Fruit fly (Drosophila melanogaster) whole organism, embryonic: ENCODE results near the gene nAChRalpha3.

Experiments used
- Abd-B ChIP-seq: fragments of 200-800 bp; sonication (Bioruptor generic); optimal IDR thresholded peaks from 2 replicates; lab custom pipeline; 2018; ENCODE audit warnings: missing biosample characterization, mild to moderate bottlenecking, missing genetic modification characterization, moderate library complexity
- B-H2 ChIP-seq: fragments of 200-800 bp; sonication (Bioruptor generic); optimal IDR thresholded peaks from 2 replicates; lab custom pipeline; 2018; ENCODE audit warnings: missing biosample characterization, mild to moderate bottlenecking, missing genetic modification characterization
- CG10147 ChIP-seq: fragments of 200-800 bp; sonication (Bioruptor generic); optimal IDR thresholded peaks from 2 replicates; lab custom pipeline; 2019; ENCODE audit warnings: missing biosample characterization, mild to moderate bottlenecking, missing genetic modification characterization, moderate library complexity
- CG11247 ChIP-seq: fragments of 200-800 bp; sonication (Bioruptor generic); IDR thresholded peaks from 2 replicates; pipeline ENCODE4 v1.3.6; 2022; ENCODE audit warnings: missing biosample characterization, missing genetic modification characterization
- CG14965 ChIP-seq: fragments of 200-800 bp; sonication (Bioruptor generic); optimal IDR thresholded peaks from 2 replicates; lab custom pipeline; 2016; ENCODE audit warnings: missing biosample characterization, missing genetic modification characterization, borderline replicate concordance
- CG15696 ChIP-seq: fragments of 200-800 bp; sonication (Bioruptor generic); optimal IDR thresholded peaks from 2 replicates; lab custom pipeline; 2019; ENCODE audit warnings: missing biosample characterization, mild to moderate bottlenecking, missing genetic modification characterization, moderate library complexity
- CG31365 ChIP-seq: fragments of 200-800 bp; sonication (Bioruptor generic); optimal IDR thresholded peaks from 2 replicates; lab custom pipeline; 2018; ENCODE audit warnings: missing biosample characterization, mild to moderate bottlenecking, missing genetic modification characterization
- CG32532 ChIP-seq: fragments of 200-800 bp; sonication (Bioruptor generic); IDR thresholded peaks from 2 replicates; pipeline ENCODE4 v1.3.6; 2022; ENCODE audit warnings: missing biosample characterization, missing genetic modification characterization
- CG33213 ChIP-seq: fragments of 200-800 bp; sonication (Bioruptor generic); optimal IDR thresholded peaks from 3 replicates; lab custom pipeline; 2016; ENCODE audit warnings: missing biosample characterization, missing genetic modification characterization
- CG3407 ChIP-seq: fragments of 200-800 bp; sonication (Bioruptor generic); optimal IDR thresholded peaks from 2 replicates; lab custom pipeline; 2018; ENCODE audit warnings: missing biosample characterization, mild to moderate bottlenecking, missing genetic modification characterization
- CG4707 ChIP-seq: fragments of 200-800 bp; sonication (Bioruptor generic); optimal IDR thresholded peaks from 2 replicates; lab custom pipeline; 2018; ENCODE audit warnings: missing biosample characterization, mild to moderate bottlenecking, missing genetic modification characterization, moderate library complexity
- CG6765 ChIP-seq: fragments of 200-800 bp; sonication (Bioruptor generic); optimal IDR thresholded peaks from 3 replicates; lab custom pipeline; 2017; ENCODE audit warnings: missing biosample characterization, mild to moderate bottlenecking, missing genetic modification characterization
- CG6854 ChIP-seq: fragments of 200-800 bp; sonication (Bioruptor generic); optimal IDR thresholded peaks from 3 replicates; lab custom pipeline; 2017; ENCODE audit warnings: missing biosample characterization, mild to moderate bottlenecking, missing genetic modification characterization
- CG9797 ChIP-seq: fragments of 200-800 bp; sonication (Bioruptor generic); optimal IDR thresholded peaks from 3 replicates; lab custom pipeline; 2018; ENCODE audit warnings: missing biosample characterization, mild to moderate bottlenecking, missing genetic modification characterization
- D ChIP-seq, 2 experiments: fragments of 200-800 bp in 1 of 2; fragments of >200 bp in 1 of 2; sonication (Bioruptor generic) in 1 of 2; optimal IDR thresholded peaks; 2 replicates in 1 of 2; 3 replicates in 1 of 2; lab custom pipeline; 2017; ENCODE audit warnings: mild to moderate bottlenecking in 1 of 2, missing biosample characterization in 1 of 2, missing genetic modification characterization in 1 of 2, missing genetic modification reagents in 1 of 2
- ERR ChIP-seq: fragments of 200-800 bp; sonication (Bioruptor generic); optimal IDR thresholded peaks from 2 replicates; lab custom pipeline; 2016; ENCODE audit warnings: missing biosample characterization, missing genetic modification characterization
- Fer3 ChIP-seq: fragments of 200-800 bp; sonication (Bioruptor generic); optimal IDR thresholded peaks from 2 replicates; lab custom pipeline; 2018; ENCODE audit warnings: missing biosample characterization, mild to moderate bottlenecking, missing genetic modification characterization, moderate library complexity
- HLH3B ChIP-seq: fragments of 200-800 bp; sonication (Bioruptor generic); IDR thresholded peaks from 2 replicates; pipeline ENCODE4 v1.3.6; 2022; ENCODE audit warnings: missing biosample characterization, missing genetic modification characterization
- Hand ChIP-seq: fragments of 200-800 bp; sonication (Bioruptor generic); optimal IDR thresholded peaks from 2 replicates; lab custom pipeline; 2017; ENCODE audit warnings: mild to moderate bottlenecking, missing biosample characterization, missing genetic modification reagents, missing genetic modification characterization
- Hmr ChIP-seq: fragments of 200-800 bp; sonication (Bioruptor generic); optimal IDR thresholded peaks from 3 replicates; lab custom pipeline; 2017; ENCODE audit warnings: mild to moderate bottlenecking, missing biosample characterization, missing genetic modification reagents, missing genetic modification characterization
- Jarid2 ChIP-seq: fragments of 200-800 bp; sonication (Bioruptor generic); optimal IDR thresholded peaks from 3 replicates; lab custom pipeline; 2017; ENCODE audit warnings: mild to moderate bottlenecking, missing biosample characterization, missing genetic modification reagents, missing genetic modification characterization
- Six4 ChIP-seq: fragments of 200-800 bp; sonication (Bioruptor generic); optimal IDR thresholded peaks from 2 replicates; lab custom pipeline; 2016; ENCODE audit warnings: missing biosample characterization, missing genetic modification characterization
- Vsx1 ChIP-seq: fragments of 200-800 bp; sonication (Bioruptor generic); optimal IDR thresholded peaks from 2 replicates; lab custom pipeline; 2017; ENCODE audit warnings: missing biosample characterization, mild to moderate bottlenecking, missing genetic modification characterization, missing genetic modification reagents
- YL-1 ChIP-seq: fragments of 200-800 bp; sonication (Bioruptor generic); optimal IDR thresholded peaks from 3 replicates; lab custom pipeline; 2017; ENCODE audit warnings: missing biosample characterization, mild to moderate bottlenecking, missing genetic modification characterization
- ara ChIP-seq: fragments of 200-800 bp; sonication (Bioruptor generic); IDR thresholded peaks from 2 replicates; pipeline ENCODE4 v1.3.6; 2022; ENCODE audit warnings: missing biosample characterization, missing genetic modification characterization
- chif ChIP-seq, 2 experiments: fragments of 200-800 bp; sonication (Bioruptor generic); optimal IDR thresholded peaks; 3 replicates each; lab custom pipeline; 2016; ENCODE audit warnings: missing biosample characterization in 2 of 2, missing genetic modification characterization in 2 of 2
- ci ChIP-seq: fragments of 200-800 bp; sonication (Bioruptor generic); IDR thresholded peaks from 3 replicates; pipeline ENCODE4 v1.3.6; 2022; ENCODE audit warnings: missing biosample characterization, missing genetic modification characterization
- crc ChIP-seq: fragments of 200-800 bp; sonication (Bioruptor generic); optimal IDR thresholded peaks from 2 replicates; lab custom pipeline; 2016; ENCODE audit warnings: missing biosample characterization, missing genetic modification characterization
- dan ChIP-seq: fragments of 200-800 bp; sonication (Bioruptor generic); IDR thresholded peaks from 2 replicates; pipeline ENCODE4 v1.3.6; 2022; ENCODE audit warnings: missing biosample characterization, missing genetic modification characterization
- disco-r ChIP-seq: fragments of 200-800 bp; sonication (Bioruptor generic); optimal IDR thresholded peaks from 2 replicates; lab custom pipeline; 2016; ENCODE audit warnings: missing biosample characterization, missing genetic modification characterization
- dm ChIP-seq: fragments of 200-800 bp; sonication (Bioruptor generic); optimal IDR thresholded peaks from 3 replicates; lab custom pipeline; 2016; ENCODE audit warnings: missing biosample characterization, missing genetic modification characterization
- ewg ChIP-seq: fragments of 200-800 bp; sonication (Bioruptor generic); optimal IDR thresholded peaks from 3 replicates; lab custom pipeline; 2017; ENCODE audit warnings: mild to moderate bottlenecking, missing biosample characterization, missing genetic modification reagents, missing genetic modification characterization
- gce ChIP-seq: fragments of 200-800 bp; sonication (Bioruptor generic); IDR thresholded peaks from 3 replicates; pipeline ENCODE4 v1.3.6; 2022; ENCODE audit warnings: missing biosample characterization, missing genetic modification characterization
- ind ChIP-seq: fragments of 200-800 bp; sonication (Bioruptor generic); optimal IDR thresholded peaks from 3 replicates; lab custom pipeline; 2016; ENCODE audit warnings: missing biosample characterization, missing genetic modification characterization
- inv ChIP-seq: fragments of 200-800 bp; sonication (Bioruptor generic); IDR thresholded peaks from 2 replicates; pipeline ENCODE4 v1.3.6; 2022; ENCODE audit warnings: missing biosample characterization, missing genetic modification characterization; ENCODE audit not compliant: partially characterized antibody
- jigr1 ChIP-seq: fragments of 200-800 bp; sonication (Bioruptor generic); IDR thresholded peaks from 3 replicates; pipeline ENCODE4 v1.3.6; 2022; ENCODE audit warnings: missing biosample characterization, missing genetic modification characterization
- jumu ChIP-seq: fragments of 200-800 bp; sonication (Bioruptor generic); optimal IDR thresholded peaks from 3 replicates; lab custom pipeline; 2016; ENCODE audit warnings: missing biosample characterization, missing genetic modification characterization
- nerfin-1 ChIP-seq: fragments of 200-800 bp; sonication (Bioruptor generic); optimal IDR thresholded peaks from 3 replicates; lab custom pipeline; 2019; ENCODE audit warnings: missing biosample characterization, mild to moderate bottlenecking, missing genetic modification characterization, moderate library complexity
- pan ChIP-seq, 4 experiments: fragments of >200 bp in 3 of 4; fragments of 200-800 bp in 1 of 4; sonication (Bioruptor generic) in 1 of 4; optimal IDR thresholded peaks in 3 of 4; IDR thresholded peaks in 1 of 4; 2 replicates each; pipeline versions ENCODE4 v1.3.6 to Lab custom; 2017 to 2022; ENCODE audit warnings: missing biosample characterization in 2 of 4, missing genetic modification characterization in 2 of 4, mixed read lengths in 1 of 4
- peb ChIP-seq: fragments of 200-800 bp; sonication (Bioruptor generic); IDR thresholded peaks from 2 replicates; pipeline ENCODE4 v1.3.6; 2022; ENCODE audit warnings: missing biosample characterization, missing genetic modification characterization
- prd ChIP-seq, 3 experiments: fragments of >200 bp in 2 of 3; fragments of 200-800 bp in 1 of 3; sonication (Bioruptor generic) in 1 of 3; optimal IDR thresholded peaks in 2 of 3; IDR thresholded peaks in 1 of 3; 2 replicates in 2 of 3; 3 replicates in 1 of 3; pipeline versions ENCODE4 v1.3.6 to Lab custom; 2017 to 2022; ENCODE audit warnings: missing biosample characterization in 1 of 3, missing genetic modification characterization in 1 of 3
- pum ChIP-seq: fragments of 200-800 bp; sonication (Bioruptor generic); optimal IDR thresholded peaks from 2 replicates; lab custom pipeline; 2016; ENCODE audit warnings: missing biosample characterization, missing genetic modification characterization
- repo ChIP-seq: fragments of 200-800 bp; sonication (Bioruptor generic); optimal IDR thresholded peaks from 2 replicates; lab custom pipeline; 2016; ENCODE audit warnings: missing biosample characterization, missing genetic modification characterization
- slou ChIP-seq: fragments of 200-800 bp; sonication (Bioruptor generic); optimal IDR thresholded peaks from 3 replicates; lab custom pipeline; 2016; ENCODE audit warnings: missing biosample characterization, missing genetic modification characterization
- so ChIP-seq: fragments of 200-800 bp; sonication (Bioruptor generic); IDR thresholded peaks from 3 replicates; pipeline ENCODE4 v1.3.6; 2022; ENCODE audit warnings: missing biosample characterization, missing genetic modification characterization
- sug ChIP-seq: fragments of 200-800 bp; optimal IDR thresholded peaks from 2 replicates; lab custom pipeline; 2019; ENCODE audit warnings: missing biosample characterization, mild to moderate bottlenecking, missing genetic modification characterization, moderate library complexity
- usp ChIP-seq: fragments of >200 bp; optimal IDR thresholded peaks from 2 replicates; lab custom pipeline; 2017; ENCODE audit warnings: missing biosample characterization, missing genetic modification characterization
- vfl ChIP-seq: fragments of 200-800 bp; sonication (Bioruptor generic); optimal IDR thresholded peaks from 2 replicates; lab custom pipeline; 2016; ENCODE audit warnings: missing biosample characterization, missing genetic modification characterization
- wdn ChIP-seq: fragments of 200-800 bp; sonication (Bioruptor generic); IDR thresholded peaks from 2 replicates; pipeline ENCODE4 v1.3.6; 2022; ENCODE audit warnings: missing biosample characterization, missing genetic modification characterization

Gene nAChRalpha3

DNA sequence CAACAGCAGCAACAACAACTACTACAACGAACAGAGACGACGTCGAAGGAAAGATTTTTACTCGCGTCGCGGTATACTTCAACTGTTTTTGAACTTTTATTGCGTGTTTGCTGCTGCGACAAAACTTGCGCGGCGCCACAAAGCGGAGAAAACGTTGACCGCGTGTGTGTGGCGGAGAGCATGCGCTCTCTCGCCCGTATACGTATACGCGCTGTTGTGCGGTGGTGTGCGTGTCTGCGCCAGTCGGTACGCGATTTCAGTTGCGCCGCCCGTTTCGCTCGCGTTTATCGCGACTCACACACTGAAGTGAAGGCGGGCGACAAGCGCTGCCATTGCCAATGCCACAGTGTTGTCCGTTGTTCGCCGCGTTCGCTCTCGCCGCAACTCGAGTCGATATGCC lies 42.8 kb upstream of the nAChRalpha3 start (continued):
- TF ChIP-seq repo (GFP tag; lab: Kevin White, UChicago): no peak
- peak; percentile 31 for TF ChIP-seq CG4707 (GFP tag; lab: Kevin White, UChicago)
- TF ChIP-seq crc (GFP tag; lab: Kevin White, UChicago): no peak
- TF ChIP-seq ci (GFP tag; lab: Robert Waterston, UW): peak; percentile 96
- no peak for TF ChIP-seq dan
- peak; percentile 68; the same call in 1 of the 2 replicates for TF ChIP-seq CG11247 (GFP tag; lab: Robert Waterston, UW)
- no peak for TF ChIP-seq inv (GFP tag; lab: Robert Waterston, UW)
- TF ChIP-seq Vsx1 (GFP tag; lab: Kevin White, UChicago): peak; percentile 26
- TF ChIP-seq Abd-B (GFP tag; lab: Kevin White, UChicago): no peak
- TF ChIP-seq CG14965 (GFP tag; lab: Kevin White, UChicago): no peak
- TF ChIP-seq dm (GFP tag; lab: Kevin White, UChicago): no peak
- no peak for TF ChIP-seq CG9797 (GFP tag; lab: Kevin White, UChicago)
- peak; percentile 84 for TF ChIP-seq wdn (GFP tag; lab: Robert Waterston, UW)
- TF ChIP-seq Hmr (GFP tag; lab: Kevin White, UChicago): peak; percentile 65
- peak; percentile 84 for TF ChIP-seq CG32532 (GFP tag; lab: Robert Waterston, UW)
- TF ChIP-seq ind (GFP tag; lab: Kevin White, UChicago): no peak
- no peak for TF ChIP-seq D (optimal IDR thresholded peaks at IDR 0.05; lab: Kevin White, UChicago)
- TF ChIP-seq D (GFP tag; optimal IDR thresholded peaks at IDR 0.05; lab: Kevin White, UChicago): no peak
- peak; percentile 56; the same call in 1 of the 3 replicates for TF ChIP-seq gce (GFP tag; lab: Robert Waterston, UW)
- TF ChIP-seq prd (optimal IDR thresholded peaks at IDR 0.05; lab: Kevin White, UChicago): no peak
- TF ChIP-seq prd (GFP tag; IDR thresholded peaks at IDR 0.05; lab: Robert Waterston, UW): peak; percentile 36; the same call in 1 of the 3 replicates
- TF ChIP-seq disco-r (GFP tag; lab: Kevin White, UChicago): no peak
- peak; percentile 90; the same call in 2 of the 3 replicates for TF ChIP-seq so (GFP tag; lab: Robert Waterston, UW)
- peak; percentile 78 for TF ChIP-seq ewg (GFP tag; lab: Kevin White, UChicago)
- TF ChIP-seq Six4 (GFP tag; lab: Kevin White, UChicago): no peak
- TF ChIP-seq ara (GFP tag; lab: Robert Waterston, UW): no peak
- TF ChIP-seq sug (tag; lab: Kevin White, UChicago): peak; percentile 76
- TF ChIP-seq usp (GFP tag; lab: Kevin White, UChicago): no peak
- no peak for TF ChIP-seq chif (GFP tag; optimal IDR thresholded peaks at IDR 0.05; lab: Kevin White, UChicago)
- TF ChIP-seq vfl (GFP tag; lab: Kevin White, UChicago): no peak
- peak; percentile 75; the same call in 1 of the 2 replicates for TF ChIP-seq HLH3B (GFP tag; lab: Robert Waterston, UW)
- peak; percentile 44 for TF ChIP-seq nerfin-1 (tag; lab: Kevin White, UChicago)
- no peak for TF ChIP-seq CG3407 (GFP tag; lab: Kevin White, UChicago)
- peak; percentile 58 for TF ChIP-seq peb (GFP tag; lab: Robert Waterston, UW)
- TF ChIP-seq CG6765: peak; percentile 90
- TF ChIP-seq CG6854 (GFP tag; lab: Kevin White, UChicago): peak; percentile 76
- no peak for TF ChIP-seq slou
- TF ChIP-seq ERR (GFP tag; lab: Kevin White, UChicago): no peak
- no peak for TF ChIP-seq jigr1 (GFP tag; lab: Robert Waterston, UW)
- TF ChIP-seq CG10147 (GFP tag; lab: Kevin White, UChicago): peak; percentile 92
- no peak for TF ChIP-seq CG33213
- peak; percentile 90 for TF ChIP-seq Hand (GFP tag; lab: Kevin White, UChicago)
- no peak for TF ChIP-seq Jarid2 (GFP tag; lab: Kevin White, UChicago)
- no peak for TF ChIP-seq pum (GFP tag; lab: Kevin White, UChicago)
- TF ChIP-seq YL-1 (GFP tag; lab: Kevin White, UChicago): peak; percentile 33
- TF ChIP-seq Fer3 (tag; lab: Kevin White, UChicago): no peak
- TF ChIP-seq jumu (GFP tag; lab: Kevin White, UChicago): no peak
- TF ChIP-seq CG15696 (tag; lab: Kevin White, UChicago): peak; percentile 30
- TF ChIP-seq B-H2 (GFP tag; lab: Kevin White, UChicago): peak; percentile 98
- TF ChIP-seq pan (optimal IDR thresholded peaks at IDR 0.05; lab: Kevin White, UChicago): no peak
- peak in 1 of 2 experiments; percentile 69 for TF ChIP-seq pan (GFP tag; optimal IDR thresholded peaks at IDR 0.05 in 1 of 2, IDR thresholded peaks at IDR 0.05 in 1 of 2)
- peak; percentile 61 for TF ChIP-seq CG31365 (tag; lab: Kevin White, UChicago)
